Fruit fly (Drosophila melanogaster): ENCODE measurements around the gene CG2076.

Gene CG2076

DNA sequence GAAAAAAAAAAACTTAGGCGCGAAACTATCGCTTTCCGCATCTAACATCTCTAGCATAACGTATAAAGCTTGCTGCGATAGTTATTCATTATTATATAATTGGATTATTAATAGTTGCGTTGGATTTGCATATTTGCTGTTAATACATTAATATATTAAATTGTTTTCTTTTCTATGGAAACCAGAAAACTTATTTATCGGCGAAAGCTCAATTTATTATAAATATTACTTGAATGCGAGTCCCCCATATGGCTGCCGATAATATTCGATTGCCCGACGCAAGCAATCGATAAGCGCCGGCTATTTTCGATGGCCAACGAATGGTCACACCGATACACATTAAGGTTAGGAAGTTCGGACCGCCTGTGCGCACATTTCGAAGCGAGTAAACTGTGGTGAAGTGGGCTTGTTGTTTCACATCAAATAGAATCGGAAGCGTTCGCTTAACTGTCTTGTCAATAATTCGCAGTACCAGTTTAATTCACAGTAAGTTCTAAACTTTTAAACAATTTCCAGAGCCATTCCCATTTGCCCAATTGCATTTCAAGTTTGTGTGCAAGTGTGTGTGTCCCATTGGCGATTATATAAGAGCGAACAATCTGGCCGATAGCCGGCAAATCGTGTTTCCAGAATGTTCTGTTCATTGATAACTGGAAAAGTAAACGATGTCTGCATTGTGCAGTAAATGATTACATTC lies 18.3 kb downstream of the CG2076 start, which contains the start of gene Hsp60A (continued):
- TF ChIP-seq CG8632 (GFP tag; optimal IDR thresholded peaks at IDR 0.05) (peak; percentile 2), Ets21C (GFP tag; optimal IDR thresholded peaks at IDR 0.05) (peak; percentile 45), Sox14 (GFP tag; optimal IDR thresholded peaks at IDR 0.05) (peak; percentile 26), CG6808 (GFP tag; optimal IDR thresholded peaks at IDR 0.05) (no peak), vri (GFP tag; optimal IDR thresholded peaks at IDR 0.05) (peak; percentile 97), fd85E (GFP tag; optimal IDR thresholded peaks at IDR 0.05) (no peak), svp (GFP tag) (peak; percentile 84), Blimp-1 (GFP tag; optimal IDR thresholded peaks at IDR 0.05) (no peak), eg (GFP tag; IDR thresholded peaks at IDR 0.05) (peak; percentile 53; the same call in 2 of the 3 replicates), salr (GFP tag; optimal IDR thresholded peaks at IDR 0.05) (peak in 1 of 2 experiments; percentile 31), CG11902 (GFP tag; optimal IDR thresholded peaks at IDR 0.05) (no peak), Eip78C (GFP tag) (peak; percentile 78), CG3032 (tag; optimal IDR thresholded peaks at IDR 0.05) (peak; percentile 42), Eip75B (GFP tag; optimal IDR thresholded peaks at IDR 0.05) (no peak), esn (GFP tag; optimal IDR thresholded peaks at IDR 0.05) (peak; percentile 54), Sox102F (GFP tag; optimal IDR thresholded peaks at IDR 0.05) (no peak), topi (GFP tag; optimal IDR thresholded peaks at IDR 0.05) (peak; percentile 35), CG11294 (GFP tag; IDR thresholded peaks at IDR 0.05) (no peak), Lpt (GFP tag; optimal IDR thresholded peaks at IDR 0.05) (no peak), ss (GFP tag; optimal IDR thresholded peaks at IDR 0.05) (no peak), Met (GFP tag; optimal IDR thresholded peaks at IDR 0.05) (peak; percentile 54), acj6 (GFP tag; optimal IDR thresholded peaks at IDR 0.05) (peak; percentile 58), CG32006 (GFP tag; optimal IDR thresholded peaks at IDR 0.05) (peak; percentile 30), OdsH (GFP tag; optimal IDR thresholded peaks at IDR 0.05) (peak; percentile 53), CG8119 (GFP tag; IDR thresholded peaks at IDR 0.05) (no peak)

DNA sequence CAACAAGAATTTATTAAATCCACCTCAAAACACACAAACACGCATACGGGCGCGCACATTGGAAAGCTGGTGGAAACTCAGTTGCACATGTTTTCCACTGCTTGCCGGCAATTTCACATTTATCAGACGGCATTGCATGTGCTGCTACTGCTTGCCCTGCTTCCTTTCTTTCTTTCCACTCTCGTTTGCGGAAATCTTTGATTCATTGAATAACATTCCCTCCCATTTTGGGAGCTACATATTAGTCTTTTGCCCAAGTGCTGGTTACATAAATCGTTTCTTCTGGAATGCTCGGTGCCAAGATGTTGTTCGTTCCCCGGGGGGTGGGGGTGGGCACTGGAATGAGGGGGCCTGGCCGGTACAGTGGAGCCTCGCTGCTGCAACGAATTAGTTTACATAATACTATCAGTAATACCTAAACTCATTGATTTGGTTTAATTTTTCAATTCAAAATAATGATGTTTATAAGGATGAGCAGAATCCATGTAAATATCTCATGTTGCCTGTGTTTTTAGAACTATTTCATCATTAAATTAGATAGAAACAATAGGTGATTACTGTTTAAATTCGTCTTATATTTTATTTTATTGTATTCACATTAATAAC lies 18.9 kb downstream of the CG2076 start:
- TF ChIP-seq CG8119 (GFP tag; IDR thresholded peaks at IDR 0.05) = peak; percentile 52; the same call in 2 of the 3 replicates
- no peak for TF ChIP-seq CG32006 (GFP tag; optimal IDR thresholded peaks at IDR 0.05)
- TF ChIP-seq eg (GFP tag; IDR thresholded peaks at IDR 0.05) = peak; percentile 75
- TF ChIP-seq dsx (GFP tag; optimal IDR thresholded peaks at IDR 0.05; ENCODE audit: poor library complexity, severe bottlenecking) = no peak
- no peak for TF ChIP-seq salr (GFP tag; optimal IDR thresholded peaks at IDR 0.05)
- peak; percentile 87 for TF ChIP-seq vri (GFP tag; optimal IDR thresholded peaks at IDR 0.05)
- TF ChIP-seq CG3032 (tag; optimal IDR thresholded peaks at IDR 0.05) = peak; percentile 22
- peak; percentile 54 for TF ChIP-seq CG15336 (GFP tag; IDR thresholded peaks at IDR 0.05)
- no peak for TF ChIP-seq CG7368 (GFP tag; optimal IDR thresholded peaks at IDR 0.05)
- TF ChIP-seq Gug (GFP tag; IDR thresholded peaks at IDR 0.05) = 0 out of 2 replicates have a peak, but pooled peaks have one; percentile 18
- TF ChIP-seq CG16779 (tag; optimal IDR thresholded peaks at IDR 0.05) = no peak
- no peak for TF ChIP-seq Eip75B (GFP tag; optimal IDR thresholded peaks at IDR 0.05)
- TF ChIP-seq CG11762 (GFP tag; optimal IDR thresholded peaks at IDR 0.05; ENCODE audit: insufficient read depth) = no peak
- TF ChIP-seq Eip93F (GFP tag; optimal IDR thresholded peaks at IDR 0.05) = no peak
- no peak for TF ChIP-seq acj6 (GFP tag; optimal IDR thresholded peaks at IDR 0.05)
- TF ChIP-seq CG6163 (GFP tag; IDR thresholded peaks at IDR 0.05) = peak; percentile 23; the same call in 1 of the 3 replicates

DNA sequence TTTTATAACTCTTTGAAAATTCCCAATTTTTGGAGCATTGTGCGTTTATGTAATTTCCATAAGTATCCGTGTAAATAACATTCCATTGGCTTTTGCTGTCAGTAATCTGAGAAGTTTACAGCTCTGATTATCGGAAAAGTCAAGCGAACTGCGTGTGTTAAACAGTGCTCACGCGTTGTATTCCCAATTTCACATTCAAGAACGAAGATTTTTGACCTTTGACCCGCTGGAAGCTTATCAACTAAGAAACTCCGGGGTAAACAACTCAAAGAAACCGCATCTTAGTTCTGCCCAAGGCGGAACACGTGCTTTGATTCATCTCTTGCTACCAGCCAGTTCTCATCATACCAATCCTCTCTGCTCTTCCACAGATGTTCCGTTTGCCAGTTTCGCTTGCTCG lies 19.7 kb downstream of the CG2076 start:
- TF ChIP-seq svp (GFP tag) (peak; percentile 83), CG6808 (GFP tag; optimal IDR thresholded peaks at IDR 0.05) (no peak), net (GFP tag; optimal IDR thresholded peaks at IDR 0.05) (no peak), topi (GFP tag; optimal IDR thresholded peaks at IDR 0.05) (no peak)

Measured in whole organism, prepupa.